Worm (Caenorhabditis elegans) whole organism, dauer: Measurements from ENCODE around the gene emb-9.

ENCODE experiments used
- unc-62 ChIP-seq: sonication (generic microtip); optimal IDR thresholded peaks from 2 replicates; lab custom pipeline; 2017; ENCODE audit warnings: missing biosample characterization, missing genetic modification reagents, missing genetic modification characterization

Gene emb-9

DNA sequence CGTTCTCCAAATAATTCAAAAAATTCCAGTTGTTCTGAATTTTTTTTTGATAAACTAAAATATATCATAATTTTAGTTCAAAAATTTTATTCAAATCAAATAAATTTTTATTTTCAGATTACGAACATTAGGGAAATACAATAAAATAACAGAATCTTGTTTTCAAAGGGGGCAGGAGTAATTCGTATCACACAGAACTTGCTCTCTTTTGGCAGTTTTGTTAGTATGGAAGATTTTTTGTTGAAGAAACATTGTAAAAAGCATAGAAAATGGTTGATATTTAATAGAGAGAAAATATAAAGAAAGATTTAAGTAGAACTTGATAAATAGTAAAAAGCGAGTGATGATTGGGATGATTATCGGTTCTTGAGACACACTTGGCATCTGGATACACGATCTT lies 7.4 kb downstream of the emb-9 start:
- TF ChIP-seq unc-62 (GFP tag; lab: Kevin White, UChicago) = no peak

DNA sequence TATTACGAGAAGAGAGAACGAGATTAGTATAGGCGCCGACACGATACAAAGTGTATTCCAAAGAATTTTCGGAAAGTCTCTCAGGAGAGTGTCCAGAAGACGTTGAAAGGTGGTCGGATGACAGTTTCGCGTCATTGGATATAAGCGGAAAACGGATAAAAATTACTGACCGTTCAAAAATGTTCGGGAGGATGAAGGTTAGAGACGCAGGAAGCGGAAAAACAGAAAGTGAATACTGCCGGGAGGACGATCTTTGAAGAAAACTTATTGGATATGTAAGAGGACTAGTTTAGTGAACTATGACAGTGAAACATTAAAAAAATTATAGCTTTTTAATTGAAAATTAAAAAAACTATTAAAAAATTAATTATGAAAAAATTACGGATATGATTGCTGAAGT lies 9.2 kb downstream of the emb-9 start:
- TF ChIP-seq unc-62 (GFP tag; lab: Kevin White, UChicago) = no peak

DNA sequence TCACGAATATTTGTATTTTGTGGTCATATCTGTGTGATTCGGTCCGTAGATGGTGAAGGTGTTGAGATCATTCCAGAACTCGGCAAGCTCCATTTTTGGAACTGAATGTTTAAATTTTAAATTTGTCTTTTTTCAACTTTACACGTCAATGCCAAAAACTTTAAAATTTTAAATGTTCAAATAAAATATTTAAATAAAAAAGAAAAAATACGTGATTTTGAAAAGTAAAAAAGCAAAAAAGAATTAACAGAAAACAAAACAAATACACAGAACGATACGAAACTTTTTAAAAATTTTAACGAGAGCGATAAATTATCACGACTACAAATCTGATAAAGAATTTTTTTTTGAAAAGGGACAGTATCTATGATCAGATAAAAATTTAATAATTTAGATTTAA lies 10.1 kb downstream of the emb-9 start, which contains the start of gene elo-4:
elo-4 (minus strand) TSS at position 101 of the 400 bp plus-strand sequence.
- no peak for TF ChIP-seq unc-62 (GFP tag; lab: Kevin White, UChicago)

DNA sequence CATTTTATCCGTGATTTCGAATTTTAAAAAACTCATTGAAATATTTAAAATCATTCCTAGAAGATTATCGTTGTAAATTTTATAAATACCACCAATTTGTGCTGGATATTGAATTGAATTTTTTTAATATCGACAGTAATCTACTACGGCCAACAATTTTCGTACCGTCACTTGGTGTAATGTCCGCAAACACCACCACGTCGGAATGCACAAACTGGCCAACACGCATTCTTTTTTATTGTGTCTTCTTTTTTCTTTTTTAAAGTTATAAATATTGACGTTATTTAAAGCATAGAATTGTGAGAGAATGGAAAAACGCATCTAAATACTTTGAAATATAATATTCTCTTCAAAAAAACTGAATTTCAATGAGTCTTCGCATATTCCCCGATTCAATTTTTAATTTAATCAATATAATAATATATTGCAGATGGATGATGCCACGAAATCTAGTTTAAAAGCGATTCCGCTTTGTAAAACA lies 13.1 kb downstream of the emb-9 start, which contains the start of gene ufc-1:
ufc-1 (plus strand) TSS at position 431 of the 481 bp plus-strand sequence.
- no peak for TF ChIP-seq unc-62 (GFP tag; lab: Kevin White, UChicago)

DNA sequence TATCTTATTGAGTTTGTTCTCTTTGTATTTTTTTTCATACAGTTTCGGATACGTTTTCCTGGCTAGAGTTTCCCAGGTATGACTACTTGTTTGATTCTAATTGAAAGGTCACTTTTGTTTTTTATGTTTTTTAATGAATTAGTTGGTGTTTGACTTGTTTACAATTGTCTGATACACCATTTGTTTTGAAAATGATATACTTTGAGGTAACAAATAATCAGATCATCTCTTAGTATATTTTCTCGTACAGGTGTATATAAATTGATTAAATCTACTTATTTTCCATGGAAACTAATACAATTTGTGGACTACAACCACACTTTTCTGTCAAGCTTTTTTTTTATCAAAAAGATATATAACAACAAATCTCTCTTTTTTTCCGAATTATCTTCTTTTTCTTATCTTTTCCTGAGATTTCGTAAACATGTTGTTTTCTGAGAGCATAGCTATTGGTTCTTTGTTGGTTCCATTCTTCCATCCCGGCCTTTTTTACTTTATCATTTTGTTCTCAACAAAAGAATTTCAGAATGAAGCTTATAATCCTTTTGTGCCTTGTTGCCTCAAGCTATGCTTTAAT lies 14.4 kb downstream of the emb-9 start, which contains the start of gene ttr-5:
ttr-5 (plus strand) TSS at position 527 of the 577 bp plus-strand sequence.
- no peak for TF ChIP-seq unc-62 (GFP tag; lab: Kevin White, UChicago)

DNA sequence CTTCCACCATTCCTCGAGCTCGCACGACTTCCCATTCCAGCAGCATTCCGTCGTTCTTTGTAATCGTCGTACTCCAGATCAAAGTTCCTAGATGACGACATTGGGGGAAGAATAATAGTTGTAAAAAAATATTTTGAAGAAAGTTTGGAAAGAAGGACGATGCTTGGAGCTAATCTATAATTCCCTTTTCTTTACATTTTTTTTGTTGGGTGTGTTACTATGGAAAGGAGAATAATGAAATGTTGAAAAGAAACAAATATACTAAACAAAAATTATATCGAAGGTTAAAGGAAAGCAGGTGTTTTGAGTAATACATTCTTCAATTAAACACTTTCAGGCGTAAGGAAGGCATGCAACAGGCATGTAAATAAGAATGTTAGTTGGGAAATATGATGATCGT lies 15.0 kb downstream of the emb-9 start, which contains the start of gene C40H1.3:
C40H1.3 (minus strand) TSS at position 101 of the 400 bp plus-strand sequence.
- no peak for TF ChIP-seq unc-62 (GFP tag; lab: Kevin White, UChicago)

DNA sequence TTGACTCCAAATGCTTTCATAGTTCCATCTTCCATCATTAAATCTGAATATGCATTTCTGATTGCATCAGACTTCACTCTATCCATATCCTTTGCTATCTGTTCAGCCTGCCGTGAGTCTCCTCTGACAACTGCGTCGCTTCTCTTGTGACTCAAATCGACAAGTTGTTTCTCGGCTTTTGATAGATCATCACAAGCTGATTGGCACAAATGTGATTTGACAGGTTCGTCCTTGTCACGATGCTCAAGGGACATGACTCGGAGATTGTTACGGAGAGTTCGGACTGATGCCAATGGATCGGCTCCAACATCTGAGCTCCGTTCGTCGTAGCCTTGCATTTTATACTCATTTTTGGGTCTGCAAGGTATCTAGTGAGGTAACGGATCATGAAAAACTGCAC lies 15.5 kb downstream of the emb-9 start:
- TF ChIP-seq unc-62 (GFP tag; lab: Kevin White, UChicago) = no peak

DNA sequence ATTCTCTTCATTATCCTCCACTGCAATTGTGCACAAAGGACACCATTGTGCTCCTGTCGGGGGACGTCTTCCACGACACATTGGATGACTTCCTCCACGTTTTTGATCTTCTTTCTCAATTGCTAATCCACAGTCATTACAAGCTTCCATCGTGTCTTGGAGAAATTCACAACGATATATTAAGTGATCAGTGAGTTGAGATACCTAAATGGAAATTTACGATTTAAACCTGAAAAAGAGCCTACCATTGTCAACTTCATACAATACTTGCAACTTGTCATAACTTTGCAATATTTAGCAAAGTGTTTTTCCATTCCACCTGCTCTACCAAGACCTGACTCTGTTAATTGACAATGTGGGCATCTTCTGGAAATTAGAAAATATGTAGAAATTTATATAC lies 16.3 kb downstream of the emb-9 start:
- TF ChIP-seq unc-62 (GFP tag; lab: Kevin White, UChicago) = no peak

DNA sequence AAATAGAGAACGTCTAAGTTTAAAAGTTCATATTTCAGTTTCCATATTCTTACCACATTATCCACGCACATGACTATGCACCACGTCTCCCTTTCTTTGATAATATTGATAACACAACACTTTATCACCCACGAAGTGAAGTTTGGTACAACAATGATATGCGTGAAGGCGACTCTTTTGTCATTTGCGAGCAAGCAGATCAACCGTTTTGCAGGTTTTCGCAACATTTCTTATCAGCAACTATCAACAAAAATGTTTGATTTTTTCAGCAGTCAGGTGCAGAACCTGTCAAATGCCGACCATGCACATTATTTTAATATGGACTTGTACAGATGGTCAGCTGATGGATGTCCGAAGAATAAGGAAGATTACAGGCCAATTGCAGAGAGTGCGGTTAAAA lies 17.7 kb downstream of the emb-9 start:
- TF ChIP-seq unc-62 (GFP tag; lab: Kevin White, UChicago) = no peak

DNA sequence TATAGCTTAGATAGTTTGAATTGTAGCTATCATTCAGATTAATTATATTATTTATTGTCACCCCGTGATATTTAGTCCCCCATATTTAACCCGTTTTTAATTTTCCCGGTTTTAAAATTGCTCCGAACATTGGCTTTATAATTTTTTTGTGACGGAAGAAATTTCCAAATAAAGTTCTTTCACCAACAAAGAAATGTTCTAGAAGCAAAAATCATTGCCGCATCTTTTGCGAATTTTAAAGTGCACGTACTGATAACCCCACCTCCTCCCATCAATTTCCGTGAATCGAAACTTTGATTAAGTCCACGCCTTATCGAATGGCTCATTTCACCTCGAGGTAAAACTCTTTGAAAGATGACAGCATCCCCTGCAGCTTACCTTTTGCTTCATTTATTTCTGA lies 19.5 kb downstream of the emb-9 start, which contains the start of gene C40H1.7:
C40H1.7 (plus strand) TSS at position 301 of the 400 bp plus-strand sequence.
- no peak for TF ChIP-seq unc-62 (GFP tag; lab: Kevin White, UChicago)

DNA sequence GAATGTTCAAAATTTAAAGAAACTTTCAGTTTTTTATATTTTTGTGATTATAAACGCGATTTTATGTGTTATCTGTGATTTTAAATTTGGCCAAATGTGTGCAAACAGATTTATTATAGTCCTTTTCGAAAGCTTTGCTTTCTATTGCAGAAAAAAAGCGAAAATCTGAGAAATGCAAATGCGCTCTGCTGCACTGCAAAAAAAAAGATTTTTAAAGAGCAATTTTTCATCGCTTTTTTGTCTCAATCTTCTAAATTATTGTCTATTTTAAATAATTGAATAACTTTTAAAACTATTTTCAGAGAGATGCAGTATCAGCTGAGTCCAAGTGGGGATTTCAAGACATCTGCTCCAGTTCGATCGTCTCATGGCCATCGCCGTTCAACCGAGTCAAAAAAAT lies 22.2 kb downstream of the emb-9 start, which contains the start of gene cpb-1:
cpb-1 (plus strand) TSS at position 301 of the 400 bp plus-strand sequence.
- no peak for TF ChIP-seq unc-62 (GFP tag; lab: Kevin White, UChicago)

DNA sequence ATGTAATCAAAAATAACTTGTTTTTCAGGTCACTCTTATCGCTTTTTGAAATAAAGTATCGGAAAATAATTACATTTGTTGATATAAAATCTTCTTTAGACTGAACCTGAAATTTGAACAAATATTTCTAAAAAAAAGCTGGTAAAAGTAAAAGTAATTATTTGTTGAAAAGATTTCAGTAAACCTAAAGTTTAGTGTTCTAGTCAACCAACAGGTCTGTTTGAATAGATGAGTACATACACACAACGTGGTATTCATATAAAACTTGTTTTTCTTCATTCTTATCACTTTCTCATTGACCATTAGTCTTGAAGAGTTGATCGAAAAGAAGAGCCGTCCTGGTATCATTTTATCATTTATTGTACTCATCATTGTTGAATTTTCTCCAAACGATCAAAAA lies 24.6 kb downstream of the emb-9 start, which contains the start of gene C40H1.9:
C40H1.9 (plus strand) TSS at position 301 of the 400 bp plus-strand sequence.
- no peak for TF ChIP-seq unc-62 (GFP tag; lab: Kevin White, UChicago)

DNA sequence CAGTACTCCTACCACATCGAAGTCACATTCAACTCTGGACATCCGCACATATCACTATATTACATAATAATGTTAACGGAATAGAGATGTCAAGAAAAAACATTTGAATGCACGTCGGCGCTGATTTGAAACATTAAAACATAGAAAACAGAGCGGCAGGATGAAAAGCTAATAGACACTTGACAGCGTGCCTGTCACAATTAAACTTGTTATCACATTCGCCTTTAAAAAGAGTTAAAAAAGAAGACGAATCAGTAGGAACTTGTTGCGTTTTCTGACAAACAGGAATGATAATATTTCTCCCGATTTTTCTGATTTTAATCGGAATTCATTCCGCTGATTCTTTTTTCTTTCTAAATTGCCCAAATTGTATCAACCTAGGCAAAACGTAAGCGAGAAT lies 26.6 kb downstream of the emb-9 start:
- TF ChIP-seq unc-62 (GFP tag; lab: Kevin White, UChicago) = no peak

DNA sequence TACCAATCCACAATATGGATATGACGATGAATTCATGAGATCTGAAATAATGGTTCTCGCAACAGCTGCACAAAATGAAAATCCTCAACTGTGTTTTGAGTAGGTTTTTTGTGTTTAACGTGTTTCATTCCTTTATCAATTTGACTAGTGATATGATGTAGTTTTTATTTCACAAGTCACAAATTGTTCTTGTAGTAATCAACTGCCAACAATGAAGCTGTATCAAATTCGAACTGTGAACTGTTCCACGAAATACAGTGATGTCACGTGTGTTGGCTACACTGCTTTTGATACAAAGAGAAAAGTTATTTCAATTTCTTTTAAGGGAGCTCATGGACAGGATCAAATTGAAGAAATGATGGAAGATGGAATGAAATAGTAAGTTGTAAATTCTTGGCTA lies 29.1 kb downstream of the emb-9 start:
- TF ChIP-seq unc-62 (GFP tag; lab: Kevin White, UChicago) = no peak

DNA sequence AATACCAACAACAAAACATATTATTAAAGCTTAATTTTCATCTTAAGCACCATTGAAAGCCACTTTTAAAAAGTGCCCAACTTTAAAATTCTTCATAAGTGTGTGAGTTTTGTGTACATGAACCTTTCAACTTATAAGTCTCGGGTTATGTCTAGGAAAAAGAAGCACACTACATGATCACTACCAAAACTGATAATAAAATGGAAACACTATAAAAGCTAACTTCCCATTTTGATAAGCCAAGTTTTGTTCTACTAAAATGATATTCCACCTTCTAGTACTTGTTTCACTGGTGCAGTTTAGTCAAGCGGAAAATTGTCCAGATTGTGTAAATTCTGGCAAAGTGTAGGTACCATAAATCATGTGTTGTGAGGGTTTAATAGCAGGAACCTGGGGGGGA lies 29.8 kb downstream of the emb-9 start, which contains the start of gene C40H1.8:
C40H1.8 (plus strand) TSS at position 242 of the 400 bp plus-strand sequence.
- no peak for TF ChIP-seq unc-62 (GFP tag; lab: Kevin White, UChicago)

DNA sequence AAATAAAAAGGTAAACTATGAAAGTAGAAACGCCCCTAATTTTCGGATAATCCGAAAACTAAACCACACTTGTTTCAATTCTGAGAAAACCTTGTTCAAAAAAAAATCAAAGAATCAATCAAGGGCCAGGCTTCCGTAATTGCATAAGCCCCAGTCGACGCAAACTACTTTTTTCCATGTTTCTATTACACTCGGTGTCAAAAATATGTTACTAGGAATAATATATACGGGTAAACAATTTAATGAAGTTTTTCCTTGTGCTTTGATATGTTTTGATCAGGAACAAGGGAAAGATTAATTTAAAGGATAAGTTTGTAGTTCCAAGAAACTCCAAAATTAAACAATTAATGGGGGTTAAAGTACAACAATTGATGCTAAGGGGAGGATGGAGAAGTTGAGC lies 34.4 kb downstream of the emb-9 start:
- TF ChIP-seq unc-62 (GFP tag; lab: Kevin White, UChicago) = no peak

DNA sequence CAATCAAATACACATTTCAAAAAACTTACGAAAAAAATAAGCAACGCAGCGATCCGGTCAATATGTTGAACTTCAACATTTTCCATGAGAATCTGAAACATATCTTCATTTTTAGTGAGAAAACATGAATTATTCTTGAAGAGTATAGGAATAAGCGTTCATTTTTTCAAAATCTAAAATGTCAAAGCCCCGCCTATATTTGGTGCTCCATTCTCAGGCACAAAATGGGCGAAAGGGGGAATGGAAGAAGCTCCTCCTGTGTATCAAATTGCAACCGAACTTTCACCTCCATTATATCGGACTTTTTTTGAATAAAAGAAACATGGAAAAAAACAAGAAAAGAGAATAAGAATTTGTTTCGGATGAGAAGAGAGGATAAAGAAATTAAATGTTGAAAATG lies 37.7 kb downstream of the emb-9 start, which contains the start of gene srx-45:
srx-45 (minus strand) TSS at position 101 of the 400 bp plus-strand sequence.
- TF ChIP-seq unc-62 (GFP tag; lab: Kevin White, UChicago) = no peak
